Worm (Caenorhabditis elegans) whole organism, midembryonic: ENCODE measurements around the gene C03C10.2.

Source experiments
- T22C8.4 ChIP-seq: fragments of 200-800 bp; sonication (Bioruptor generic); IDR thresholded peaks from 2 replicates; pipeline ENCODE4 v1.3.6; 2022; ENCODE audit warnings: missing genetic modification characterization, missing compliant biosample characterization
- cog-1 ChIP-seq: sonication (generic microtip); optimal IDR thresholded peaks from 2 replicates; lab custom pipeline; 2016; ENCODE audit warnings: missing genetic modification characterization, missing compliant biosample characterization
- flt-1 ChIP-seq: fragments of 200-800 bp; sonication (Bioruptor generic); IDR thresholded peaks from 2 replicates; pipeline ENCODE4 v1.3.6; 2022; ENCODE audit warnings: missing genetic modification characterization, missing compliant biosample characterization
- klf-2 ChIP-seq: fragments of 200-800 bp; sonication (Bioruptor generic); conservative IDR thresholded peaks from 2 replicates; pipeline ENCODE4 v1.3.6; 2022; ENCODE audit warnings: missing genetic modification reagents, missing genetic modification characterization, missing compliant biosample characterization
- med-1 ChIP-seq: sonication (generic microtip); optimal IDR thresholded peaks from 2 replicates; lab custom pipeline; 2017; ENCODE audit warnings: missing genetic modification characterization, mild to moderate bottlenecking, missing compliant biosample characterization, antibody characterized with exemption, missing genetic modification reagents; ENCODE audit not compliant: insufficient read depth
- ref-1 ChIP-seq: fragments of 200-800 bp; sonication (Bioruptor generic); conservative IDR thresholded peaks from 2 replicates; pipeline ENCODE4 v1.3.6; 2022; ENCODE audit warnings: missing genetic modification reagents, missing genetic modification characterization, missing compliant biosample characterization
- tab-1 ChIP-seq: fragments of 200-800 bp; sonication (Bioruptor generic); IDR thresholded peaks from 2 replicates; pipeline ENCODE4 v1.3.6; 2022; ENCODE audit warnings: missing genetic modification characterization, missing compliant biosample characterization
- ztf-23 ChIP-seq: fragments of 200-800 bp; sonication (Bioruptor generic); IDR thresholded peaks from 2 replicates; pipeline ENCODE4 v1.3.6; 2022; ENCODE audit warnings: missing genetic modification reagents, missing genetic modification characterization, missing compliant biosample characterization
- ztf-29 ChIP-seq: fragments of 200-800 bp; sonication (Bioruptor generic); IDR thresholded peaks from 2 replicates; pipeline ENCODE4 v1.3.6; 2022; ENCODE audit warnings: missing genetic modification reagents, missing genetic modification characterization, missing compliant biosample characterization

C03C10.2 gene

ce11 chrIII:4096370-4096842 is 5.5 kb downstream of the C03C10.2 start:
- TF ChIP-seq cog-1 (no peak), ztf-29 (no peak), flt-1 (no peak), klf-2 (GFP tag; lab: Robert Waterston, UW) (no peak), T22C8.4 (no peak), tab-1 (GFP tag; lab: Robert Waterston, UW) (no peak), ztf-23 (GFP tag; lab: Robert Waterston, UW) (no peak), med-1 (no peak), ref-1 (GFP tag; lab: Robert Waterston, UW) (no peak)

ce11 chrIII:4098107-4098620 is 7.3 kb downstream of the C03C10.2 start, which contains the start of gene rei-1:
Gene rei-1, minus strand, starts transcription at chrIII:4098190.
- TF ChIP-seq tab-1 (GFP tag; lab: Robert Waterston, UW) = no peak
- 0 out of 2 replicates have a peak, but pooled peaks have one; percentile 10 for TF ChIP-seq ref-1 (GFP tag; lab: Robert Waterston, UW)

- no peak for TF ChIP-seq T22C8.4
- TF ChIP-seq ztf-29 = no peak
- TF ChIP-seq tab-1 (GFP tag; lab: Robert Waterston, UW) = no peak
- no peak for TF ChIP-seq med-1
- no peak for TF ChIP-seq flt-1
- no peak for TF ChIP-seq cog-1
- TF ChIP-seq ref-1 (GFP tag; lab: Robert Waterston, UW) = no peak
- no peak for TF ChIP-seq ztf-23 (GFP tag; lab: Robert Waterston, UW)
- no peak for TF ChIP-seq klf-2 (GFP tag; lab: Robert Waterston, UW)
These were observed 7.9 kb downstream of the C03C10.2 start for ce11 chrIII:4098751-4099150.

- TF ChIP-seq T22C8.4 (no peak), tab-1 (GFP tag; lab: Robert Waterston, UW) (no peak), klf-2 (GFP tag; lab: Robert Waterston, UW) (no peak), flt-1 (no peak), ztf-23 (GFP tag; lab: Robert Waterston, UW) (no peak), cog-1 (no peak), ztf-29 (no peak), ref-1 (GFP tag; lab: Robert Waterston, UW) (no peak), med-1 (no peak)
These were observed 9.2 kb downstream of the C03C10.2 start for ce11 chrIII:4099884-4100596.

- TF ChIP-seq ztf-29 (no peak), flt-1 (no peak), ztf-23 (GFP tag; lab: Robert Waterston, UW) (no peak), T22C8.4 (no peak), cog-1 (no peak), med-1 (no peak), klf-2 (GFP tag; lab: Robert Waterston, UW) (no peak), tab-1 (GFP tag; lab: Robert Waterston, UW) (no peak), ref-1 (GFP tag; lab: Robert Waterston, UW) (no peak)
These were observed 10.1 kb downstream of the C03C10.2 start for ce11 chrIII:4101016-4101415.

ce11 chrIII:4102039-4102438 is 11.2 kb downstream of the C03C10.2 start:
- TF ChIP-seq med-1 = no peak
- no peak for TF ChIP-seq flt-1
- TF ChIP-seq ref-1 (GFP tag; lab: Robert Waterston, UW) = no peak
- TF ChIP-seq ztf-29 = no peak
- TF ChIP-seq cog-1 = no peak
- no peak for TF ChIP-seq T22C8.4
- TF ChIP-seq klf-2 (GFP tag; lab: Robert Waterston, UW) = no peak
- TF ChIP-seq tab-1 (GFP tag; lab: Robert Waterston, UW) = no peak
- TF ChIP-seq ztf-23 (GFP tag; lab: Robert Waterston, UW) = no peak

ce11 chrIII:4103171-4103570 is 12.3 kb downstream of the C03C10.2 start:
- no peak for TF ChIP-seq cog-1
- TF ChIP-seq klf-2 (GFP tag; lab: Robert Waterston, UW) = no peak
- no peak for TF ChIP-seq T22C8.4
- TF ChIP-seq ztf-23 (GFP tag; lab: Robert Waterston, UW) = no peak
- TF ChIP-seq ref-1 (GFP tag; lab: Robert Waterston, UW) = no peak
- TF ChIP-seq tab-1 (GFP tag; lab: Robert Waterston, UW) = no peak
- no peak for TF ChIP-seq med-1
- no peak for TF ChIP-seq flt-1
- no peak for TF ChIP-seq ztf-29

ce11 chrIII:4106611-4107010 is 15.7 kb downstream of the C03C10.2 start:
- TF ChIP-seq klf-2 (GFP tag; lab: Robert Waterston, UW) (no peak), ztf-23 (GFP tag; lab: Robert Waterston, UW) (no peak), ztf-29 (no peak), ref-1 (GFP tag; lab: Robert Waterston, UW) (no peak)

ce11 chrIII:4107227-4107626 is 16.4 kb downstream of the C03C10.2 start:
- no peak for TF ChIP-seq cog-1
- TF ChIP-seq ref-1 (GFP tag; lab: Robert Waterston, UW) = no peak
- no peak for TF ChIP-seq ztf-29
- no peak for TF ChIP-seq klf-2 (GFP tag; lab: Robert Waterston, UW)
- TF ChIP-seq ztf-23 (GFP tag; lab: Robert Waterston, UW) = no peak
- TF ChIP-seq flt-1 = no peak
- no peak for TF ChIP-seq tab-1 (GFP tag; lab: Robert Waterston, UW)
- TF ChIP-seq T22C8.4 = no peak
- no peak for TF ChIP-seq med-1

ce11 chrIII:4107929-4108520 is 17.2 kb downstream of the C03C10.2 start:
- TF ChIP-seq tab-1 (GFP tag; lab: Robert Waterston, UW) (no peak), flt-1 (no peak), ztf-23 (GFP tag; lab: Robert Waterston, UW) (no peak), klf-2 (GFP tag; lab: Robert Waterston, UW) (no peak), ref-1 (GFP tag; lab: Robert Waterston, UW) (no peak), cog-1 (no peak), med-1 (no peak), ztf-29 (no peak), T22C8.4 (no peak)
